Worm (Caenorhabditis elegans) whole organism, L4 larva: Measurements from ENCODE around the gene hap-1.

Source experiments
- D1046.2 ChIP-seq: fragments of 200-800 bp; sonication (Bioruptor generic); IDR thresholded peaks from 2 replicates; pipeline ENCODE4 v1.3.6; 2022; ENCODE audit warnings: missing genetic modification characterization, missing compliant biosample characterization
- F26F4.8 ChIP-seq: fragments of 200-800 bp; sonication (Bioruptor generic); conservative IDR thresholded peaks from 2 replicates; pipeline ENCODE4 v1.3.6; 2022; ENCODE audit warnings: missing genetic modification characterization, missing compliant biosample characterization
- F49E8.2 ChIP-seq: sonication (generic microtip); optimal IDR thresholded peaks from 2 replicates; lab custom pipeline; 2016; ENCODE audit warnings: missing compliant biosample characterization, mild to moderate bottlenecking, missing genetic modification characterization, borderline replicate concordance
- R02D3.7 ChIP-seq: fragments of 150-350 bp; sonication (generic microtip); optimal IDR thresholded peaks from 3 replicates; lab custom pipeline; 2014; ENCODE audit warnings: missing biosample characterization, missing genetic modification characterization
- T26A8.4 ChIP-seq: fragments of 200-800 bp; sonication (Bioruptor generic); IDR thresholded peaks from 2 replicates; pipeline ENCODE4 v1.3.6; 2022; ENCODE audit warnings: missing genetic modification characterization, missing compliant biosample characterization
- Y5F2A.4 ChIP-seq: fragments of 200-800 bp; sonication (Bioruptor generic); optimal IDR thresholded peaks from 2 replicates; lab custom pipeline; 2018; ENCODE audit warnings: mild to moderate bottlenecking, missing genetic modification characterization, missing compliant biosample characterization
- ZK546.5 ChIP-seq, 2 experiments: sonication (generic microtip); optimal IDR thresholded peaks; 2 replicates each; lab custom pipeline; 2017; ENCODE audit warnings: missing biosample characterization in 2 of 2, missing genetic modification characterization in 2 of 2
- aha-1 ChIP-seq: fragments of 150-350 bp; peaks from one replicate; lab custom pipeline; 2014; ENCODE audit warnings: missing biosample characterization, missing genetic modification characterization
- arid-1 ChIP-seq: fragments of 200-800 bp; sonication (Bioruptor generic); conservative IDR thresholded peaks from 2 replicates; pipeline ENCODE4 v1.3.6; 2022; ENCODE audit warnings: missing genetic modification reagents, missing genetic modification characterization, missing compliant biosample characterization
- ceh-20 ChIP-seq: fragments of 200-800 bp; sonication (Bioruptor generic); IDR thresholded peaks from 2 replicates; pipeline ENCODE4 v1.3.6; 2022; ENCODE audit warnings: missing genetic modification reagents, missing genetic modification characterization, missing compliant biosample characterization
- ceh-44 ChIP-seq: fragments of 200-800 bp; sonication (Bioruptor generic); IDR thresholded peaks from 2 replicates; pipeline ENCODE4 v1.3.6; 2022; ENCODE audit warnings: missing genetic modification reagents, missing genetic modification characterization, missing compliant biosample characterization
- dmd-6 ChIP-seq: fragments of 200-800 bp; sonication (Bioruptor generic); IDR thresholded peaks from 2 replicates; pipeline ENCODE4 v1.3.6; 2022; ENCODE audit warnings: missing genetic modification reagents, missing genetic modification characterization, missing compliant biosample characterization
- dve-1 ChIP-seq: sonication (generic microtip); optimal IDR thresholded peaks from 2 replicates; lab custom pipeline; 2017; ENCODE audit warnings: antibody characterized with exemption, mild to moderate bottlenecking, missing genetic modification characterization, missing compliant biosample characterization; ENCODE audit not compliant: insufficient read depth
- egl-27 ChIP-seq: sonication (generic microtip); optimal IDR thresholded peaks from 3 replicates; lab custom pipeline; 2017; ENCODE audit warnings: missing biosample characterization, missing genetic modification reagents, missing genetic modification characterization
- egl-43 ChIP-seq: fragments of 200-800 bp; sonication (Bioruptor generic); IDR thresholded peaks from 2 replicates; pipeline ENCODE4 v1.3.6; 2022; ENCODE audit warnings: missing genetic modification reagents, missing genetic modification characterization, missing compliant biosample characterization
- fkh-10 ChIP-seq: fragments of 150-350 bp; optimal IDR thresholded peaks from 2 replicates; lab custom pipeline; 2014; ENCODE audit warnings: missing biosample characterization, missing genetic modification reagents, missing genetic modification characterization
- hif-1 ChIP-seq, 2 experiments: sonication (generic microtip); optimal IDR thresholded peaks; 2 replicates each; lab custom pipeline; 2016 to 2017; ENCODE audit warnings: missing compliant biosample characterization in 2 of 2, missing genetic modification characterization in 2 of 2, missing genetic modification reagents in 2 of 2, missing genotype in 2 of 2, mild to moderate bottlenecking in 1 of 2
- hlh-11 ChIP-seq: fragments of 200-800 bp; sonication (Bioruptor generic); optimal IDR thresholded peaks from 2 replicates; lab custom pipeline; 2018; ENCODE audit warnings: mild to moderate bottlenecking, missing genetic modification characterization, missing compliant biosample characterization
- hlh-30 ChIP-seq: sonication (generic microtip); optimal IDR thresholded peaks from 2 replicates; lab custom pipeline; 2017; ENCODE audit warnings: antibody characterized with exemption, mild to moderate bottlenecking, missing genetic modification characterization, missing compliant biosample characterization; ENCODE audit not compliant: insufficient read depth
- lim-7 ChIP-seq: fragments of 200-800 bp; sonication (Bioruptor generic); IDR thresholded peaks from 2 replicates; pipeline ENCODE4 v1.3.6; 2022; ENCODE audit warnings: missing genetic modification characterization, missing compliant biosample characterization
- lin-1 ChIP-seq: fragments of 200-800 bp; sonication (Bioruptor generic); IDR thresholded peaks from 2 replicates; pipeline ENCODE4 v1.3.6; 2022; ENCODE audit warnings: missing genetic modification reagents, missing genetic modification characterization, missing compliant biosample characterization
- nhr-102 ChIP-seq: sonication (generic microtip); optimal IDR thresholded peaks from 2 replicates; lab custom pipeline; 2016; ENCODE audit warnings: mild to moderate bottlenecking, missing genetic modification characterization, moderate library complexity, missing compliant biosample characterization
- nhr-111 ChIP-seq: fragments of 200-800 bp; sonication (Bioruptor generic); optimal IDR thresholded peaks from 2 replicates; lab custom pipeline; 2018; ENCODE audit warnings: mild to moderate bottlenecking, missing genetic modification characterization, missing compliant biosample characterization
- nhr-28 ChIP-seq: fragments of 150-350 bp; optimal IDR thresholded peaks from 2 replicates; lab custom pipeline; 2014; ENCODE audit warnings: missing biosample characterization, missing genetic modification characterization
- nhr-41 ChIP-seq: fragments of 200-800 bp; sonication (Bioruptor generic); IDR thresholded peaks from 2 replicates; pipeline ENCODE4 v1.3.6; 2022; ENCODE audit warnings: missing genetic modification reagents, missing genetic modification characterization, missing compliant biosample characterization
- nhr-76 ChIP-seq: fragments of 150-350 bp; optimal IDR thresholded peaks from 2 replicates; lab custom pipeline; 2014; ENCODE audit warnings: missing biosample characterization, missing genetic modification characterization
- php-3 ChIP-seq: fragments of 200-800 bp; sonication (Bioruptor generic); IDR thresholded peaks from 2 replicates; pipeline ENCODE4 v1.3.6; 2022; ENCODE audit warnings: missing genetic modification reagents, missing genetic modification characterization, missing compliant biosample characterization
- pqm-1 ChIP-seq: sonication (generic microtip); optimal IDR thresholded peaks from 2 replicates; lab custom pipeline; 2017; ENCODE audit warnings: missing biosample characterization, missing genetic modification characterization
- saeg-2 ChIP-seq: fragments of 200-800 bp; sonication (Bioruptor generic); IDR thresholded peaks from 2 replicates; pipeline ENCODE4 v1.3.6; 2022; ENCODE audit warnings: missing genetic modification reagents, missing genetic modification characterization, missing compliant biosample characterization
- set-16 ChIP-seq: fragments of 200-800 bp; sonication (Bioruptor generic); IDR thresholded peaks from 2 replicates; pipeline ENCODE4 v1.3.6; 2022; ENCODE audit warnings: missing genetic modification reagents, missing genetic modification characterization, missing compliant biosample characterization
- snpc-1.2 ChIP-seq: fragments of 200-800 bp; sonication (Bioruptor generic); IDR thresholded peaks from 2 replicates; pipeline ENCODE4 v1.3.6; 2022; ENCODE audit warnings: missing genetic modification reagents, missing genetic modification characterization, missing compliant biosample characterization
- tra-1 ChIP-seq: fragments of 200-800 bp; sonication (Bioruptor generic); IDR thresholded peaks from 2 replicates; pipeline ENCODE4 v1.3.6; 2022; ENCODE audit warnings: missing genetic modification reagents, missing genetic modification characterization, missing compliant biosample characterization
- unc-62 ChIP-seq, 3 experiments: fragments of 150-350 bp in 1 of 3; sonication (generic microtip); optimal IDR thresholded peaks in 2 of 3; peaks in 1 of 3; 1 replicate in 1 of 3; 2 replicates in 2 of 3; lab custom pipeline; 2014 to 2017; ENCODE audit warnings: missing biosample characterization in 3 of 3, missing genetic modification characterization in 3 of 3, missing genetic modification reagents in 3 of 3, missing genotype in 1 of 3
- ztf-11 ChIP-seq: fragments of 150-350 bp; optimal IDR thresholded peaks from 2 replicates; lab custom pipeline; 2014; ENCODE audit warnings: missing biosample characterization, missing genetic modification characterization

Gene hap-1

ce11 chrIII:5285484-5285883 is 21.7 kb downstream of the hap-1 start:
- TF ChIP-seq set-16 (peak; percentile 75), egl-43 (GFP tag; lab: Robert Waterston, UW) (0 out of 2 replicates have a peak, but pooled peaks have one; percentile 26), F49E8.2 (tag; lab: Kevin White, UChicago) (no peak)

- TF ChIP-seq tra-1 (GFP tag; lab: Robert Waterston, UW): no peak
- no peak for TF ChIP-seq ceh-20 (GFP tag; lab: Robert Waterston, UW)
- TF ChIP-seq T26A8.4 (GFP tag; lab: Robert Waterston, UW): no peak
- TF ChIP-seq D1046.2: no peak
- TF ChIP-seq arid-1 (GFP tag; lab: Robert Waterston, UW): no peak
- no peak for TF ChIP-seq ZK546.5 (tag; optimal IDR thresholded peaks at IDR 0.05; lab: Kevin White, UChicago)
Observed at ce11 chrIII:5286205-5286604, 22.5 kb downstream of the hap-1 start, which contains the start of gene ZC395.11. Gene ZC395.11 (minus strand): TSS chrIII:5286305.

- TF ChIP-seq nhr-111 (GFP tag; lab: Kevin White, UChicago) (no peak), hif-1 (tag; optimal IDR thresholded peaks at IDR 0.05; lab: Kevin White, UChicago) (no peak), fkh-10 (GFP tag; lab: Kevin White, UChicago) (peak; percentile 31), lin-1 (GFP tag; lab: Robert Waterston, UW) (no peak), lim-7 (no peak)
Observed at ce11 chrIII:5287877-5288276, 24.1 kb downstream of the hap-1 start, which contains the start of gene T15B12.1. Gene T15B12.1 (plus strand): TSS chrIII:5288177.

ce11 chrIII:5290230-5290629 is 26.5 kb downstream of the hap-1 start:
- TF ChIP-seq unc-62 (GFP tag; optimal IDR thresholded peaks at IDR 0.05 in 1 of 2; lab: Kevin White, UChicago): peak in 1 of 2 experiments; percentile 95
- no peak for TF ChIP-seq unc-62 (tag; optimal IDR thresholded peaks at IDR 0.05; lab: Kevin White, UChicago)
- no peak for TF ChIP-seq nhr-41 (GFP tag; lab: Robert Waterston, UW)
- TF ChIP-seq nhr-76 (tag; lab: Kevin White, UChicago): no peak
- TF ChIP-seq aha-1 (tag; lab: Kevin White, UChicago): peak; percentile 26
- no peak for TF ChIP-seq snpc-1.2 (GFP tag; lab: Robert Waterston, UW)
- TF ChIP-seq ztf-11 (tag; lab: Kevin White, UChicago): no peak
- TF ChIP-seq, all 104 proteins: peak for 2

ce11 chrIII:5291281-5291680 is 27.5 kb downstream of the hap-1 start:
- TF ChIP-seq Y5F2A.4 (no peak), nhr-102 (tag; lab: Kevin White, UChicago) (peak; percentile 13), php-3 (0 out of 2 replicates have a peak, but pooled peaks have one; percentile 33), hlh-11 (tag; lab: Kevin White, UChicago) (peak; percentile 64), dmd-6 (GFP tag; lab: Robert Waterston, UW) (peak; percentile 64), egl-27 (tag; lab: Kevin White, UChicago) (no peak), tra-1 (GFP tag; lab: Robert Waterston, UW) (peak; percentile 47; the same call in 1 of the 2 replicates), dve-1 (tag; lab: Kevin White, UChicago) (peak; percentile 80), ceh-44 (GFP tag; lab: Robert Waterston, UW) (no peak), hlh-30 (tag; lab: Kevin White, UChicago) (no peak), ceh-20 (GFP tag; lab: Robert Waterston, UW) (no peak), nhr-28 (tag; lab: Kevin White, UChicago) (peak; percentile 34), R02D3.7 (tag; lab: Kevin White, UChicago) (no peak), lin-1 (GFP tag; lab: Robert Waterston, UW) (peak; percentile 31; the same call in 1 of the 2 replicates), F26F4.8 (GFP tag; lab: Robert Waterston, UW) (no peak), pqm-1 (tag; lab: Kevin White, UChicago) (peak; percentile 85), saeg-2 (GFP tag; lab: Robert Waterston, UW) (no peak)
- TF ChIP-seq, all 104 proteins: peak for 9
